Fruit fly (Drosophila melanogaster) whole organism, pupa: ENCODE data around the gene Osi19.

Experiments
- CG10348 ChIP-seq: fragments of 200-800 bp; sonication (Bioruptor generic); IDR thresholded peaks from 2 replicates; pipeline ENCODE4 v1.3.6; 2022; ENCODE audit warnings: missing biosample characterization, missing genetic modification characterization
- CG13204 ChIP-seq: fragments of 200-800 bp; sonication (Bioruptor generic); optimal IDR thresholded peaks from 2 replicates; lab custom pipeline; 2018; ENCODE audit warnings: missing biosample characterization, mild to moderate bottlenecking, missing genetic modification characterization, moderate library complexity
- CG17806 ChIP-seq: fragments of 200-800 bp; sonication (Bioruptor generic); optimal IDR thresholded peaks from 2 replicates; lab custom pipeline; 2018; ENCODE audit warnings: missing biosample characterization, mild to moderate bottlenecking, missing genetic modification characterization, moderate library complexity
- CG32121 ChIP-seq: fragments of 200-800 bp; sonication (Bioruptor generic); IDR thresholded peaks from 2 replicates; pipeline ENCODE4 v1.3.6; 2022; ENCODE audit warnings: missing biosample characterization, missing genetic modification characterization
- CG34367 ChIP-seq: fragments of 200-800 bp; sonication (Bioruptor generic); optimal IDR thresholded peaks from 2 replicates; lab custom pipeline; 2018; ENCODE audit warnings: missing biosample characterization, mild to moderate bottlenecking, missing genetic modification characterization
- CG4496 ChIP-seq: fragments of 200-800 bp; sonication (Bioruptor generic); IDR thresholded peaks from 3 replicates; pipeline ENCODE4 v1.3.6; 2022; ENCODE audit warnings: missing biosample characterization, missing genetic modification characterization
- CG8159 ChIP-seq: fragments of 200-800 bp; sonication (Bioruptor generic); optimal IDR thresholded peaks from 3 replicates; lab custom pipeline; 2018; ENCODE audit warnings: missing biosample characterization, mild to moderate bottlenecking, missing genetic modification characterization, moderate library complexity
- CG9948 ChIP-seq: fragments of 200-800 bp; sonication (Bioruptor generic); optimal IDR thresholded peaks from 2 replicates; lab custom pipeline; 2018; ENCODE audit warnings: missing biosample characterization, mild to moderate bottlenecking, missing genetic modification characterization, moderate library complexity
- EcR ChIP-seq: fragments of 200-800 bp; sonication (Bioruptor generic); optimal IDR thresholded peaks from 3 replicates; lab custom pipeline; 2019; ENCODE audit warnings: missing biosample characterization, missing genetic modification characterization, mild to moderate bottlenecking, moderate library complexity, missing genetic modification reagents
- Ets98B ChIP-seq: fragments of 200-800 bp; sonication (Bioruptor generic); IDR thresholded peaks from 2 replicates; pipeline ENCODE4 v1.3.6; 2022; ENCODE audit warnings: missing biosample characterization, missing genetic modification characterization
- Pif1B ChIP-seq: fragments of 200-800 bp; sonication (Bioruptor generic); optimal IDR thresholded peaks from 3 replicates; lab custom pipeline; 2016; ENCODE audit warnings: missing biosample characterization, missing genetic modification characterization
- gl ChIP-seq: fragments of 200-800 bp; sonication (Bioruptor generic); optimal IDR thresholded peaks from 2 replicates; lab custom pipeline; 2018; ENCODE audit warnings: missing biosample characterization, mild to moderate bottlenecking, missing genetic modification characterization

dm6 chr3R:6294046-6294445, 41.1 kb upstream of the Osi19 start:
- TF ChIP-seq EcR (no peak), CG9948 (no peak), Ets98B (no peak), Pif1B (GFP tag; lab: Kevin White, UChicago) (no peak), CG4496 (GFP tag; lab: Robert Waterston, UW) (no peak), CG8159 (tag; lab: Kevin White, UChicago) (no peak), gl (no peak), CG17806 (no peak), CG32121 (no peak), CG10348 (no peak), CG34367 (no peak), CG13204 (no peak)
